Worm (Caenorhabditis elegans): ENCODE results near the gene T20B3.14.

T20B3.14 gene

ce11 chrV:16778540-16779280 is 42.4 kb downstream of the T20B3.14 start (continued):
- TF ChIP-seq swsn-7 (tag; optimal IDR thresholded peaks at IDR 0.05) (no peak), dsc-1 (tag; optimal IDR thresholded peaks at IDR 0.05) (no peak), egl-27 (tag; optimal IDR thresholded peaks at IDR 0.05) (no peak), lin-14 (GFP tag; optimal IDR thresholded peaks at IDR 0.05) (peak; percentile 79), tbx-2 (tag; optimal IDR thresholded peaks at IDR 0.05) (peak; percentile 4), snpc-4 (tag; optimal IDR thresholded peaks at IDR 0.05) (no peak), sox-4 (tag; optimal IDR thresholded peaks at IDR 0.05) (no peak), ceh-63 (GFP tag; optimal IDR thresholded peaks at IDR 0.05) (no peak), C04F5.9 (tag; optimal IDR thresholded peaks at IDR 0.05) (no peak), C16A3.4 (tag; optimal IDR thresholded peaks at IDR 0.05) (no peak), nhr-237 (tag; optimal IDR thresholded peaks at IDR 0.05) (no peak), isw-1 (GFP tag; IDR thresholded peaks at IDR 0.05) (no peak), nhr-11 (tag; optimal IDR thresholded peaks at IDR 0.05) (no peak), ceh-90 (tag; optimal IDR thresholded peaks at IDR 0.05) (no peak), ztf-4 (tag; optimal IDR thresholded peaks at IDR 0.05) (no peak), irx-1 (tag; optimal IDR thresholded peaks at IDR 0.05) (no peak), nhr-47 (tag; optimal IDR thresholded peaks at IDR 0.05) (no peak), fos-1 (tag; optimal IDR thresholded peaks at IDR 0.05) (no peak), vab-15 (tag; optimal IDR thresholded peaks at IDR 0.05) (no peak), unc-98 (GFP tag; IDR thresholded peaks at IDR 0.05) (no peak), nhr-71 (tag; optimal IDR thresholded peaks at IDR 0.05) (peak; percentile 67), dpl-1 (GFP tag; optimal IDR thresholded peaks at IDR 0.05) (no peak), aha-1 (tag; optimal IDR thresholded peaks at IDR 0.05) (no peak), F16B12.6 (tag; optimal IDR thresholded peaks at IDR 0.05) (no peak), pag-3 (tag; optimal IDR thresholded peaks at IDR 0.05; ENCODE audit: borderline replicate concordance, insufficient read depth) (no peak), elt-2 (tag; optimal IDR thresholded peaks at IDR 0.05) (no peak), sptf-1 (tag; optimal IDR thresholded peaks at IDR 0.05) (no peak), fkh-8 (tag; optimal IDR thresholded peaks at IDR 0.05) (no peak), snu-23 (GFP tag; optimal IDR thresholded peaks at IDR 0.05) (peak; percentile 32), mep-1 (tag; optimal IDR thresholded peaks at IDR 0.05) (no peak), unc-130 (tag; optimal IDR thresholded peaks at IDR 0.05) (peak; percentile 8), hlh-4 (tag; optimal IDR thresholded peaks at IDR 0.05) (no peak), fkh-10 (GFP tag; optimal IDR thresholded peaks at IDR 0.05) (no peak), hpl-2 (GFP tag; optimal IDR thresholded peaks at IDR 0.05) (no peak), tlp-1 (tag; optimal IDR thresholded peaks at IDR 0.05) (no peak), zip-4 (GFP tag; optimal IDR thresholded peaks at IDR 0.05) (no peak), lin-15B (tag; optimal IDR thresholded peaks at IDR 0.05) (no peak), mdl-1 (tag; optimal IDR thresholded peaks at IDR 0.05) (no peak), pax-3 (tag; optimal IDR thresholded peaks at IDR 0.05) (no peak), alr-1 (tag; optimal IDR thresholded peaks at IDR 0.05; ENCODE audit: borderline replicate concordance) (no peak), jun-1 (tag; optimal IDR thresholded peaks at IDR 0.05) (no peak), skn-1 (tag; optimal IDR thresholded peaks at IDR 0.05) (no peak), nhr-85 (tag) (peak; percentile 95), hlh-17 (GFP tag; optimal IDR thresholded peaks at IDR 0.05; ENCODE audit: borderline replicate concordance) (no peak), ceh-88 (GFP tag; IDR thresholded peaks at IDR 0.05) (no peak), ama-1 (optimal IDR thresholded peaks at IDR 0.05) (no peak), rnt-1 (tag; optimal IDR thresholded peaks at IDR 0.05) (no peak), efl-3 (GFP tag; optimal IDR thresholded peaks at IDR 0.05) (no peak), lin-39 (tag; optimal IDR thresholded peaks at IDR 0.05) (no peak)
